Fruit fly (Drosophila melanogaster) whole organism, larva: ENCODE results near the gene CG3748.
A peak's percentile ranks its signal among the peaks of the same experiment; 100 is the strongest.

Experiments used
- noc ChIP-seq: fragments of 200-800 bp; sonication (Bioruptor generic); optimal IDR thresholded peaks from 3 replicates; lab custom pipeline; 2019; ENCODE audit warnings: missing biosample characterization, mild to moderate bottlenecking, missing genetic modification characterization, moderate library complexity

The CG3748 gene

DNA sequence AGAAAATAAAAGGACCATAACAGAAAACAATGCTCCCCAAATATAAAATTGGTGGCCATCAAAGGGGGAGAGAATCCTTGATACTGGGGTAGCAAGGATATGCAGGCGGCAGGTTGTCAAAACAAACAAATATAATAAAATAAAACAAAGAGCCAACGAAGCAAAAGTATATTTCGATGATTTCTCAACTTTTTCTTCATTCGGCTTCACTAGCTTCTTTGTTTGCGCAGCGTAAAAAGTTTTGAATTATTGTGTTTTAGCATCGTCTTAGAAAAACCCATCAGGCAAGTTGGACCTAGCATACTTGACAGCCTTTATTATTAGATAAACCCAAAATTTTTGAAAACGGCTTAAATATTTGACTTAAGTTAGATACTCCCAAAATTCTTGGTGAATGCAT is at the start of gene CG3748:
Gene CG3748 (plus strand): TSS at position 301 of the 400 bp plus-strand sequence.
- TF ChIP-seq noc (tag; lab: Kevin White, UChicago): no peak

DNA sequence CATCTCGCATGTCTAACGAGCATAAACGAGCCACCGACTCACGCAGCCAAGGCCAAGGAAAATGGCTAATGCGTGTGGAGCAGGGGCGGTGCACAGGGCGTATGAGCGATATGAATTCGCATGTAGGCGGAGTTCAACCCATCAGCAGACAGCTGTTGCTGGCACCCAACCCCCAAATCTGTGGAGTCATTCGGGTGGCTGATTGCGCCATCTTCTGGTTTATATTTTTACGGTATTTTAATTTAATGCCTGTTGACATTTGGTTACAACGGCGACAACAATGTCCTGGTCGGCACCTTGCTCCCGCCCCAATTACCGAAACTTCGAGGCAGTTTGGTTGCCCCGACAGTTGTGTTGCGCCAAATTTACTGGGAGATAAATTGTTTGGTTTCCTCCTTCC is 21.6 kb upstream of the CG3748 start:
- TF ChIP-seq noc (tag; lab: Kevin White, UChicago): no peak

DNA sequence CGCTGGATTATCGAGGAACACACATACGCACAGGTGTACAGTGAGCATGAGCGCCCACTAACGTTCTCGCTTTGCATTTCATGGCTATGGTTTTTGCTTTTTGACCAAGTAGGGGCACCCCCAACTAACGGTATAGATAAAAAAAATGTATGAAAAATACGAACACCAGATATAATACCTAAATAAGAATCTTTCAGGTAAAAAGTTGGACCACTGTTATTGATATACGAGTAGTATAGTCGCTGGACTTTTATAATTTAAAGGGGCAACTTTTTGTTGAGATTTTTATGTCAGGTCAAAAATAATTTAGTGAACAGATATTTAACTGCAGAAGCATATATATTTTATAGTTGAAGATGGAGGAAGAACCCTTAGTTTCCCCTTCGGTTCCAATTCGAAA is 15.2 kb upstream of the CG3748 start, which contains the start of gene CG17005:
Gene CG17005 (plus strand): TSS at position 301 of the 400 bp plus-strand sequence.
- no peak for TF ChIP-seq noc (tag; lab: Kevin White, UChicago)

DNA sequence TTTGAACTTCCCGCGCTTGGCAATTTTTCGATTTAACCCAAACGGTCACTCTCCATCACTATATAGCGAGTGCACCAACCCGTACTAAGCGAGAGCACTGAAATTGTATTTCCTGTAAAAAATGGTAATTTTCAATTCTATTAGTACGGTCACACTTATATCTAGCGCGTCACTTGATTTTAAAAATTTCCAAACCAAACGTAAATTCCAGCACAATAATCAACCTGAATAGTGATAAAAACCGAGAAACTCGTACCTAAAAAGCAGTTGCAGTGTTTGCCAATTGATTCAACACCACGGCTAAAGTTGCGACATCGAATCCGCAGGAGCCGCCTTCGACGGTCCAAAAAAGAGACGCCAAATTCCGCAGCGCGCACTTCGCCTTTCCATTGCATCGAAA is 12.0 kb upstream of the CG3748 start, which contains the start of gene Cks30A:
Gene Cks30A (plus strand): TSS at position 136 of the 400 bp plus-strand sequence.
- TF ChIP-seq noc (tag; lab: Kevin White, UChicago): no peak

DNA sequence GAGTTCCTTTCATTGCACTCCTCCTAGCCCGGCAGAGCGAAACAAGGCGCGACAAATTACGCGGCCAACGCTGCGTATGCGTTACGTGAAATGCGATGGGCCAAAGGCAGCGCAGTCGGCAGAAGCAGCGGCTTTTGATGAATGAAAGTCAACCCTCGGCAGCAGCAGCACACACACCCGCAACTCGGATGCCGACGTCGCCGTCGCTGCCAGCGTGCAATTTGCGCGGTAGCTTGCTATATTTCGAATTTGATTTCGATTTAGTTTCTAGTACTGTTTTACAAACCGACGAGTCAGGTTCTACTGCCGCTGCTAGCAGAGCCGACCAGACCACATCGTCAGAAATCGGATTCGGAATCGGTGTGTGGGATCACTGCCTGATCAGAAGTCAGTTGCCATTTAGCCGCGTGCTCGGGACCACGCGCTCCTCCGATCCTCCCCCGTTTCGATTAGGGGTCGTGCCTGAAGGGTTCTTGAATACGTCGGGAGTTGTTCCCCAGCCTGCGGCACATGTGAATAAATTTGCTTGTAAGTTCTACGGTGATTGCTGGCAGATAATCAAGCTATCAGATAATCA is 9.2 kb upstream of the CG3748 start, which contains the start of gene Eaat1:
Gene Eaat1 (plus strand): TSS at position 268 of the 577 bp plus-strand sequence.
- no peak for TF ChIP-seq noc (tag; lab: Kevin White, UChicago)

DNA sequence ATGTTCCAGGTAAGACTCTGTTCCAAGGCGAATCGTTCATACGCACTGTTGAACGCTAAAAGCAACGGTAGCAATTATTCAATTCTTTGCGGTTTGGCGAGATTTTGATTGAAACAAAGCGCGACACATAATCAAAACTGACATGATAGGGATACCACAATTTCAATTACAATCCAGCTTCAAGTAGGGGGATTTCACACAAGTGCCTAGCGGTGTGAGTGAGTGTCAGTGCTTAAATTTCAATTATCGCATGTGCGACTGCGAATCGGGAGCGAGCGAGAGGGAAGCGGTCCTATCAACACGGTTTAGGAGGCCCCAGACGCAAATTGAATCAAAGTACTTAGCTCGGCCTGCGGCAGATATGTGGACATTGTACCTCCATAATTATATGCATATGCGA is 3.8 kb upstream of the CG3748 start:
- no peak for TF ChIP-seq noc (tag; lab: Kevin White, UChicago)

DNA sequence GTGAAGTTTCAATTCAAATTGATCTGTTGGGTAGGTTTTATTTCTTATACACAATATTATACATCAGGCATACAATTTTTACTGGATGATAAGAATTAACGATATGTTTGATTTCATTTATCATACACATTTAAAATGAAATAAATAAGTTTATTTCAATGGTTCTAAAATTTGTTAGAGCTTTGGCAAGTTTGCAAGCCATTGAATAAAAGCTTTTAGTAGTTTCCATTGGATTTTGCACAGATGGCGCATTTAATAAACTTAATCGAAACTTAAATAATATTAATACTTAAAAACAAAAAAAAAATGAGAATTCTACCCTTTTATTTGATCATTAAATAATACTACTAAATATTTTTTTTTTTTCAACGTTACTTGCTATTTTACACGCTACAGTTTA is 672 bp upstream of the CG3748 start:
- no peak for TF ChIP-seq noc (tag; lab: Kevin White, UChicago)

DNA sequence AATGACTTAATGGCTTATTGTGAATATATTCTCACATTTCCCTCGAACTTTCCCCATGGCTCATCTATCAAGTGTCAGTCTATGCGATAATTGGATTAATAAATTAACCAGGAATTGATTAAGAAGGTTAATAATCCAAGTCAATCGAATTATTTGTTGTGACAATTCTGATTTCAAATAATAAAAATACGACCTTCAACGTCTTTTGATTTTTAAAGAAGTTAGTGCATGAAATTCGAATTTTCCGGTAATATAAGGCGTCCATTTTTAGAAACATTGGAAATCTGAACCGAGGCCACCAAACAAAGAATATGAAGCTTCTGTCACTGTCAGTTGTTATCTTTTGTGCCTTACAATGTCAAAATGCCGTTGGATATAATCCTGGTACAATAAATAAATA is 6.6 kb downstream of the CG3748 start, which contains the start of gene CG43350:
Gene CG43350 (plus strand): TSS at position 301 of the 400 bp plus-strand sequence.
- TF ChIP-seq noc (tag; lab: Kevin White, UChicago): no peak

DNA sequence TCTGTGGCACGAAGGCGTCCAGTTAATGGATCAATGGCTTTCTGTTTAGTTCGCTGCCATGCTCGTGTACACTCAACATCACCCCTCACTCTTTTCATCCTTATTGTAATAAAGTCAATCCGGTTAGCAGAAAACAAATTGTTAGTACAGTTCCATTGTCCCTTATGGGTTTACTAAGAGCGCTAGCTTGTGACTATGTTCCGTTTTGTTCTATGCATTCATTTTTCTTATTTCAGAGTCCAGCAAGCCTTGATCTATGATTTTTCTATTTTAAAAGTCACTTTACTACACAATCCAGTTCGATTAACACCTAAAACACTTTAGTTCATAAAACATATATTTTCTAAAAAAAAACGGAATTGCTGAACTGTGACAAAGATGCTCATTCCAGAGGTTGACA is 7.5 kb downstream of the CG3748 start, which contains the start of gene CG13110:
Gene CG13110 (plus strand): TSS at position 301 of the 400 bp plus-strand sequence.
- no peak for TF ChIP-seq noc (tag; lab: Kevin White, UChicago)

DNA sequence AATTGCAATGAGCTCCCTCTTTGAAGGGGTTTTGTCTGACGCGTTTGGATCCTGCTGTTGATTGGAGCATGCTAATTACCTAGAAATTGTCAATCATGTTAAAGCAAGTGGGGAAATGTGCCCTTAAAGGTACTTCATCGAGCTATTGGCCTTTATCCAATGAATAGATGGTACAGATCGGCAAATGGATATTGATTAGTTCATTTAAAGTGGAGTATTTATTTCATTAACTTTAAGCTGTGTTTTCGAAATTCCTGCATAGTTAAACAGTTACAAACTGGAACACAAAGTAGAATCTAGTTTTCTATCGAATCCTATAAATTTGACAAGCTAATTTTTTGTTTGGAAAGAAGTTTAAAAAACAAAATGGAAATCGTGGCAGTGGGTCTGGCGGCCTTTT is 24.7 kb downstream of the CG3748 start, which contains the start of gene CG34181:
Gene CG34181 (plus strand): TSS at position 301 of the 400 bp plus-strand sequence.
- TF ChIP-seq noc (tag; lab: Kevin White, UChicago): no peak

DNA sequence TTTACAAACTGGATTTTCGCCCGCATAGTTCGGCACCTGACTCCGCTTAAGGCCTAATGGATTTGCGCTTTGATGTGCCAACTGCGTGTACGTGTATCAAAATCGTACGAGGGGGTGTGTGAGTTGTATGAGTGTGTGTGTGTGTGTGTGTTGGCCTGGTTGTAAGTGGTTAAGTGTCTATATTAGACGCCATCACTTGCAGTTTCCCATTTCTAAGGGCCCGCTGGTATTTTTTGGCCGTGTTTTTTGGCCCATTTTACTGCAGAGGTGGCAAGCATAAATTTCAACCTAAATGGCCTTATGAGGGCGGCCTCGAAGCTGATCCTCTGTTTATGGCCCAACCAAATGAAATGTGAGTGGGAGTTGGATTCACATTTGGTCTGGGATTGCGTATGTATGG is 27.1 kb downstream of the CG3748 start:
- no peak for TF ChIP-seq noc (tag; lab: Kevin White, UChicago)

DNA sequence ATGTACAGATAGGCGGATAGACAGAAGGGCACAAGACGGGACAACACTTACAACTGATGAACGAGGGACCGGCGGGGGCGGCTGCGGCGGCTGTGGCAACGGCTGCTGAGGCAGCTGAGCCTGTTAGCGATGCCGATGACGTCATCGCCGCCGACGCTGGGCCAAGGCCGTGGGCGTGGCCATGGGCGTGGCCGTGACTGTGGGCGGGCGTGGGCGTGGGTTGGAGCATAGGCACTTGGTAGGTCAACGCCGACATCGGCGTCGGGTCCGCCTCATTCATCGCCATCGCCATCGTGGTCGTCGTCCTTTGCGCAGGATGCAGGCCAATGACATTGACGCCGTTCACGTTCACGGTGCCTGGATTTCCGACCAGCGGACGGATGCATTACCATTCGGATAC is 35.2 kb downstream of the CG3748 start:
- no peak for TF ChIP-seq noc (tag; lab: Kevin White, UChicago)

DNA sequence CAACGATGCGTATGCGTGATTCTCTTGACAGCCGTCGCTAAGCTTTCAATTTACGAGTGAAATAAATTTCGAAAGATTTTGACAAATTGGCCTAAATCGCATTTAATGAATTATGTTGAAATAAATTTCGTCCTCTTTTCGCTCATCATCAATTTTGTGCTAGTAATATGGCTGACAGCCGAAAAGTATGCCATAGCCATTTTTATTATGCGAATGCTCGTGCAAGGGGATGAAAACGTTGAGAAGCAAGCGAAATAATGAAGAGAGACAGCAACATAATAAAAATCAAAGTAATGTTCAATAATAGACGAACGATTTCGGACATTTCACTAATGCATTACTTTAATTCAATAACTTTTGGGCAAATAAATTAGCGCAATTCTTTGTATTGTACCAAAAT is 43.6 kb downstream of the CG3748 start:
- no peak for TF ChIP-seq noc (tag; lab: Kevin White, UChicago)

DNA sequence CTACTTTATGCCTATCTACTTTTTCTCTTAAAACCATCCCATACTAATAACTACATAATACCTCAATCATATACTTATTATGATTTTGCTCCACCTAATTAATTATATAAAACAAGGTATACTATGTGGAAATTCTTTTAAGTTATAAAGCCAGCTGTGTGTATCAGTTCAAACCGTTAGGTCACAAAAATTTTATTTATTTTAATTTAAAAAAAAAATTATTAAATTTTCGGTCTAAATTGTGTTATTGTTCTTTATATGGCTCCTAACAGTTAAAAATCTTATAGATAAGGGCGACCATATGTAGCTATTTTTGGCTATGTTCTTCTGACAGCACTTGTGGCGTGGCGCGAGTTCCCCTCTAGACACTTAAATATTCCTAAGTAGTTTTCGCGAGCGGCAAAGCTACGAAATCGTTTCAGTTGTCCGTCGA is 44.6 kb downstream of the CG3748 start, which contains the start of gene Aldh:
Gene Aldh (plus strand): TSS at position 150 of the 433 bp plus-strand sequence.
- peak; percentile 79 for TF ChIP-seq noc (tag; lab: Kevin White, UChicago)

DNA sequence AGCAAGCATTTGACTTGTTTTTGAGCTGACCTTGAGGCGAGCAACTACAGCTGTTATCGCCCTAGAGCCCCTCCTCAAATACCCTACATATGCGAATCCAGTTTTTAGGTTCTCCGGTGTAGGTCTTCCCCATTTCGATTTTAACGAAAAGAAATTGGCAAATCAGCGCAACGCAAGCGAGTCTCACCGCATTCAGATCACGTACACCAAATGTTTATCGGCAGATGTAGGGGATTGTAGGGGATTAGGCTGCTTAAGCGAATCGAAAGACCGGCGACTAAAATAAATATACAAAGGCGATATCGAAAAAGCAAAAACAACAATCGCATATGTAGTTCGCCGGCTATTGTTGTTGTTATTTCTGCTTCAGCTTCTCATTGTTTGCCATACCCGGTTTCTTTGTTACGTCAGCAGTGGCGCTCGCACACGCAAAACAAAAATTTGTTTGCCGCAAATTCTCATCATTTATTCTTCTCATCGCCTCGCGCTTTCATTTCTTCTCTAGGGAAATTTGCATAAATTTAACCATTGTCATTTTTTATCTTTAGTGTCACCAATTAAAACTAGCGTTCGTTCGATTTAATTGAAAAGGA is 45.5 kb downstream of the CG3748 start:
- TF ChIP-seq noc (tag; lab: Kevin White, UChicago): peak; percentile 76

DNA sequence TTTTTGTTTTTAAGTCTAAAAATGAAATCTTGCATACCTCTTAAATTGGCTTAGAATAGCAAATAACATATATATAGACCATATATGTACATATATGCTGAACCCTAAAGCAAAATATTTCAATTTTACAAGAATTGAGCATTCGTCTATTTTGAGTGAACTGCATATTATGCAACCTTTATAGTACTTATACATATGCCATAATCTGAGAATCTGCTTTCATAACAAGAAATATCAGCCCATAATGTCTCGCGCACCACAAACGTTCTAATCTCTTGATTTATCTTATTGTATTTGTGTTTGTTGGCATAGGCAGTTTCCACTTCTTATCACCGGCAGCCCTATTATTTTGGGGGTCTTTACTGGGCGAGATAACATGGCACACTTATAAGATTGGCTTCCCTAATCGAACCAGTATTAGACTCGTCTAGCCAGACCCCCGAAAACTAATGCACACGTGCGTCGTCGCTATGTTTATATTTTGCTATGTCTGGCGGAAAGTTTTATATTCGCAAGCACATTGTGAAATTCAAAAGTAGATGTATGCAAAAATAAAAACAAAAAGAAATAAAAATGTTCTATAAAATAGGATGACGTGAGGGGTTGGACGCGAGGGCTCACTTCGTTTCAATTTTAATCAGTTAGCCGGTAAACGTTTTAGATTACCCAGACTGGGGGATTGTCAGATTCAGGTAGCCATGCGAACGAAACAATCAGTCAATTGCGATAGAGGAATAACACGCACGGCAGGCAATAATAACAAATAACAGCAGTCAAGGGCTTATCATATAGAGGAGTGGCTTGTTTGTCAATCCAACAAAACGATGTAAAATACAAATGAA is 46.5 kb downstream of the CG3748 start:
- TF ChIP-seq noc (tag; lab: Kevin White, UChicago): peak; percentile 64
